Worm (Caenorhabditis elegans): ENCODE data around the gene srm-6.

Gene srm-6

ce11 chrV:14354258-14354877, 17.6 kb downstream of the srm-6 start, which contains the start of gene Y49A3A.3 (continued):
- TF ChIP-seq atf-7 (tag; optimal IDR thresholded peaks at IDR 0.05), result peak; percentile 84
- no peak for TF ChIP-seq lir-1 (GFP tag; conservative IDR thresholded peaks at IDR 0.05)
- peak; percentile 91 for TF ChIP-seq chd-7 (tag; optimal IDR thresholded peaks at IDR 0.05)
- peak; percentile 34 for TF ChIP-seq madf-10 (tag; optimal IDR thresholded peaks at IDR 0.05)
- no peak for TF ChIP-seq K12H6.12 (tag; optimal IDR thresholded peaks at IDR 0.05)
- TF ChIP-seq tlf-1 (GFP tag; optimal IDR thresholded peaks at IDR 0.05), result peak; percentile 87
- peak; percentile 66 for TF ChIP-seq ceh-100 (GFP tag; IDR thresholded peaks at IDR 0.05)
- TF ChIP-seq rcor-1 (GFP tag; IDR thresholded peaks at IDR 0.05), result no peak
- peak; percentile 25 for TF ChIP-seq nhr-80 (tag; optimal IDR thresholded peaks at IDR 0.05)
- TF ChIP-seq F57A8.1 (GFP tag; optimal IDR thresholded peaks at IDR 0.05), result no peak
- peak; percentile 43 for TF ChIP-seq dpff-1 (tag; optimal IDR thresholded peaks at IDR 0.05)
- TF ChIP-seq Y53F4B.3 (GFP tag; IDR thresholded peaks at IDR 0.05), result no peak
- TF ChIP-seq egl-18 (GFP tag; IDR thresholded peaks at IDR 0.05), result no peak
- no peak for TF ChIP-seq unc-130 (GFP tag; optimal IDR thresholded peaks at IDR 0.05)
- no peak for TF ChIP-seq snpc-3.4 (tag; optimal IDR thresholded peaks at IDR 0.05)
- TF ChIP-seq athp-1 (tag; optimal IDR thresholded peaks at IDR 0.05), result peak; percentile 88
- TF ChIP-seq dpl-1 (GFP tag; optimal IDR thresholded peaks at IDR 0.05), result no peak
- TF ChIP-seq mcd-1 (GFP tag; IDR thresholded peaks at IDR 0.05), result peak; percentile 49
- TF ChIP-seq bed-2 (GFP tag; IDR thresholded peaks at IDR 0.05), result no peak
- TF ChIP-seq him-1 (tag; optimal IDR thresholded peaks at IDR 0.05), result no peak
- peak; percentile 68; the same call in 1 of the 2 replicates for TF ChIP-seq F39B2.1 (GFP tag; IDR thresholded peaks at IDR 0.05)
- peak; percentile 73 for TF ChIP-seq zim-3 (tag; optimal IDR thresholded peaks at IDR 0.05)
- no peak for TF ChIP-seq hlh-12 (tag; optimal IDR thresholded peaks at IDR 0.05)
- TF ChIP-seq egrh-3 (GFP tag; IDR thresholded peaks at IDR 0.05), result no peak
- peak; percentile 23 for TF ChIP-seq F22D6.2 (tag; optimal IDR thresholded peaks at IDR 0.05)
- peak in 1 of 3 experiments; percentile 23 for TF ChIP-seq lin-35 (GFP tag; optimal IDR thresholded peaks at IDR 0.05)
- TF ChIP-seq ceh-79 (tag; optimal IDR thresholded peaks at IDR 0.05), result peak; percentile 89
- TF ChIP-seq mes-4 (tag; optimal IDR thresholded peaks at IDR 0.05), result no peak
- TF ChIP-seq sdz-38 (tag; optimal IDR thresholded peaks at IDR 0.05), result no peak
- TF ChIP-seq ceh-40 (GFP tag; IDR thresholded peaks at IDR 0.05), result no peak
- peak; percentile 33 for TF ChIP-seq die-1 (tag; optimal IDR thresholded peaks at IDR 0.05)
- peak; percentile 82 for TF ChIP-seq lin-40 (tag; optimal IDR thresholded peaks at IDR 0.05)
- no peak for TF ChIP-seq xnd-1 (tag; optimal IDR thresholded peaks at IDR 0.05)
- no peak for TF ChIP-seq ztf-28 (GFP tag; IDR thresholded peaks at IDR 0.05)
- TF ChIP-seq pbrm-1 (GFP tag; IDR thresholded peaks at IDR 0.05), result peak; percentile 76
- peak; percentile 60 for TF ChIP-seq F57C9.4 (tag; optimal IDR thresholded peaks at IDR 0.05)
- TF ChIP-seq K11D2.4 (GFP tag; IDR thresholded peaks at IDR 0.05), result peak; percentile 59; the same call in 1 of the 2 replicates
- TF ChIP-seq attf-3 (GFP tag; conservative IDR thresholded peaks at IDR 0.05), result no peak
- TF ChIP-seq madf-3 (GFP tag; IDR thresholded peaks at IDR 0.05), result 0 out of 2 replicates have a peak, but pooled peaks have one; percentile 25
- peak; percentile 48 for TF ChIP-seq F10E7.11 (tag; optimal IDR thresholded peaks at IDR 0.05)
- TF ChIP-seq Y56A3A.18 (GFP tag; IDR thresholded peaks at IDR 0.05), result no peak
- TF ChIP-seq C06A6.2 (GFP tag; conservative IDR thresholded peaks at IDR 0.05), result 0 out of 2 replicates have a peak, but pooled peaks have one; percentile 13
- TF ChIP-seq nfya-2 (GFP tag; IDR thresholded peaks at IDR 0.05), result 0 out of 2 replicates have a peak, but pooled peaks have one; percentile 22
- no peak for TF ChIP-seq sptf-2 (GFP tag; optimal IDR thresholded peaks at IDR 0.05)
- no peak for TF ChIP-seq ceh-91 (GFP tag; IDR thresholded peaks at IDR 0.05)
- peak; percentile 78 for TF ChIP-seq nfyb-1 (GFP tag; IDR thresholded peaks at IDR 0.05)
- peak; percentile 72 for TF ChIP-seq ztf-26 (tag; optimal IDR thresholded peaks at IDR 0.05)
- peak; percentile 56 for TF ChIP-seq madf-6 (GFP tag; IDR thresholded peaks at IDR 0.05)
- peak; percentile 54 for TF ChIP-seq tbp1 (GFP tag; optimal IDR thresholded peaks at IDR 0.05)
